Fruit fly (Drosophila melanogaster) whole organism, embryonic: ENCODE measurements around the gene Shawn.

Experiments used
- Ada2b ChIP-seq: fragments of 200-800 bp; sonication (Bioruptor generic); IDR thresholded peaks from 2 replicates; pipeline ENCODE4 v1.3.6; 2022; ENCODE audit warnings: missing biosample characterization, missing genetic modification characterization
- Adf1 ChIP-seq: fragments of 200-800 bp; sonication (Bioruptor generic); IDR thresholded peaks from 2 replicates; pipeline ENCODE4 v1.3.6; 2022; ENCODE audit warnings: missing biosample characterization, missing genetic modification characterization
- B-H2 ChIP-seq: fragments of 200-800 bp; sonication (Bioruptor generic); optimal IDR thresholded peaks from 2 replicates; lab custom pipeline; 2018; ENCODE audit warnings: missing biosample characterization, mild to moderate bottlenecking, missing genetic modification characterization
- CG10209 ChIP-seq: fragments of 200-800 bp; sonication (Bioruptor generic); optimal IDR thresholded peaks from 3 replicates; lab custom pipeline; 2017; ENCODE audit warnings: missing biosample characterization, mild to moderate bottlenecking, missing genetic modification characterization, missing genetic modification reagents
- CG11504 ChIP-seq: fragments of 200-800 bp; sonication (Bioruptor generic); optimal IDR thresholded peaks from 3 replicates; lab custom pipeline; 2019; ENCODE audit warnings: missing biosample characterization, mild to moderate bottlenecking, missing genetic modification characterization, moderate library complexity
- CG11560 ChIP-seq: fragments of 200-800 bp; sonication (Bioruptor generic); IDR thresholded peaks from 3 replicates; pipeline ENCODE4 v1.3.6; 2022; ENCODE audit warnings: missing biosample characterization, missing genetic modification characterization
- CG12155 ChIP-seq: fragments of 200-800 bp; sonication (Bioruptor generic); optimal IDR thresholded peaks from 3 replicates; lab custom pipeline; 2016; ENCODE audit warnings: missing biosample characterization, missing genetic modification characterization
- CG12219 ChIP-seq: fragments of 200-800 bp; sonication (Bioruptor generic); optimal IDR thresholded peaks from 3 replicates; lab custom pipeline; 2018; ENCODE audit warnings: missing biosample characterization, mild to moderate bottlenecking, missing genetic modification characterization
- CG1233 ChIP-seq: fragments of 200-800 bp; sonication (Bioruptor generic); optimal IDR thresholded peaks from 4 replicates; lab custom pipeline; 2018; ENCODE audit warnings: missing biosample characterization, mild to moderate bottlenecking, missing genetic modification characterization
- CG12744 ChIP-seq: fragments of 200-800 bp; sonication (Bioruptor generic); optimal IDR thresholded peaks from 2 replicates; lab custom pipeline; 2016; ENCODE audit warnings: missing biosample characterization, missing genetic modification characterization
- CG1832 ChIP-seq: fragments of 200-800 bp; sonication (Bioruptor generic); optimal IDR thresholded peaks from 2 replicates; lab custom pipeline; 2017; ENCODE audit warnings: missing biosample characterization, mild to moderate bottlenecking, missing genetic modification characterization, inconsistent platforms
- CG32767 ChIP-seq: fragments of 200-800 bp; sonication (Bioruptor generic); IDR thresholded peaks from 2 replicates; pipeline ENCODE4 v1.3.6; 2022; ENCODE audit warnings: missing biosample characterization, missing genetic modification characterization
- CG34422 ChIP-seq: fragments of 200-800 bp; sonication (Bioruptor generic); IDR thresholded peaks from 3 replicates; pipeline ENCODE4 v1.3.6; 2022; ENCODE audit warnings: missing biosample characterization, missing genetic modification characterization
- CG3995 ChIP-seq: fragments of 200-800 bp; sonication (Bioruptor generic); optimal IDR thresholded peaks from 3 replicates; lab custom pipeline; 2016; ENCODE audit warnings: missing biosample characterization, missing genetic modification characterization
- CG42726 ChIP-seq: fragments of 200-800 bp; sonication (Bioruptor generic); IDR thresholded peaks from 2 replicates; pipeline ENCODE4 v1.3.6; 2022; ENCODE audit warnings: missing biosample characterization, missing genetic modification characterization; ENCODE audit not compliant: partially characterized antibody
- CG6765 ChIP-seq: fragments of 200-800 bp; sonication (Bioruptor generic); optimal IDR thresholded peaks from 3 replicates; lab custom pipeline; 2017; ENCODE audit warnings: missing biosample characterization, mild to moderate bottlenecking, missing genetic modification characterization
- CG6813 ChIP-seq: fragments of 200-800 bp; sonication (Bioruptor generic); optimal IDR thresholded peaks from 2 replicates; lab custom pipeline; 2017; ENCODE audit warnings: missing biosample characterization, missing genetic modification characterization, mild to moderate bottlenecking, moderate library complexity, missing genetic modification reagents
- CG7786 ChIP-seq: fragments of 200-800 bp; sonication (Bioruptor generic); optimal IDR thresholded peaks from 2 replicates; lab custom pipeline; 2016; ENCODE audit warnings: missing biosample characterization, missing genetic modification characterization
- CG9215 ChIP-seq: fragments of 200-800 bp; sonication (Bioruptor generic); IDR thresholded peaks from 2 replicates; pipeline ENCODE4 v1.3.6; 2022; ENCODE audit warnings: missing biosample characterization, missing genetic modification characterization
- CTCF ChIP-seq: fragments of 200-800 bp; sonication (Bioruptor generic); optimal IDR thresholded peaks from 2 replicates; lab custom pipeline; 2017; ENCODE audit warnings: missing biosample characterization, mild to moderate bottlenecking, missing genetic modification characterization, moderate library complexity
- CoRest ChIP-seq: fragments of 200-800 bp; sonication (Bioruptor generic); optimal IDR thresholded peaks from 3 replicates; lab custom pipeline; 2018; ENCODE audit warnings: missing biosample characterization, mild to moderate bottlenecking, missing genetic modification characterization, moderate library complexity
- D ChIP-seq, 2 experiments: fragments of 200-800 bp in 1 of 2; fragments of >200 bp in 1 of 2; sonication (Bioruptor generic) in 1 of 2; optimal IDR thresholded peaks; 2 replicates in 1 of 2; 3 replicates in 1 of 2; lab custom pipeline; 2017; ENCODE audit warnings: mild to moderate bottlenecking in 1 of 2, missing biosample characterization in 1 of 2, missing genetic modification characterization in 1 of 2, missing genetic modification reagents in 1 of 2
- Dad ChIP-seq: fragments of 200-800 bp; sonication (Bioruptor generic); optimal IDR thresholded peaks from 3 replicates; lab custom pipeline; 2016; ENCODE audit warnings: missing biosample characterization, missing genetic modification characterization
- Dbx ChIP-seq: fragments of 200-800 bp; sonication (Bioruptor generic); IDR thresholded peaks from 3 replicates; pipeline ENCODE4 v1.3.6; 2022; ENCODE audit warnings: missing biosample characterization, missing genetic modification characterization
- Elba2 ChIP-seq: fragments of 200-800 bp; sonication (Bioruptor generic); optimal IDR thresholded peaks from 3 replicates; lab custom pipeline; 2016; ENCODE audit warnings: missing biosample characterization, missing genetic modification characterization
- Ets65A ChIP-seq: fragments of 200-800 bp; sonication (Bioruptor generic); peaks from one replicate; lab custom pipeline; 2016; ENCODE audit warnings: missing biosample characterization, missing genetic modification characterization
- Gug ChIP-seq: fragments of 200-800 bp; sonication (Bioruptor generic); IDR thresholded peaks from 4 replicates; pipeline ENCODE4 v1.3.6; 2022; ENCODE audit warnings: missing biosample characterization, missing genetic modification characterization
- Meics ChIP-seq: fragments of 200-800 bp; sonication (Bioruptor generic); optimal IDR thresholded peaks from 2 replicates; lab custom pipeline; 2017; ENCODE audit warnings: missing biosample characterization, mild to moderate bottlenecking, missing genetic modification characterization
- NFAT ChIP-seq: fragments of 200-800 bp; sonication (Bioruptor generic); IDR thresholded peaks from 2 replicates; pipeline ENCODE4 v1.3.6; 2022; ENCODE audit warnings: missing biosample characterization, missing genetic modification characterization
- Nf-YC ChIP-seq: fragments of 200-800 bp; optimal IDR thresholded peaks from 3 replicates; lab custom pipeline; 2019; ENCODE audit warnings: missing biosample characterization, mild to moderate bottlenecking, missing genetic modification characterization, moderate library complexity
- Sox102F ChIP-seq: fragments of 200-800 bp; sonication (Bioruptor generic); optimal IDR thresholded peaks from 2 replicates; lab custom pipeline; 2018; ENCODE audit warnings: missing biosample characterization, mild to moderate bottlenecking, missing genetic modification characterization, moderate library complexity
- Stat92E ChIP-seq, 3 experiments: fragments of >200 bp in 2 of 3; fragments of 200-800 bp in 1 of 3; sonication (Bioruptor generic) in 1 of 3; optimal IDR thresholded peaks; 2 replicates each; lab custom pipeline; 2017 to 2019; ENCODE audit warnings: missing biosample characterization in 3 of 3, missing genetic modification characterization in 3 of 3, mild to moderate bottlenecking in 1 of 3, moderate library complexity in 1 of 3
- aop ChIP-seq: fragments of 200-800 bp; sonication (Bioruptor generic); IDR thresholded peaks from 2 replicates; pipeline ENCODE4 v1.3.6; 2022; ENCODE audit warnings: missing biosample characterization, missing genetic modification characterization
- bowl ChIP-seq: fragments of 200-800 bp; sonication (Bioruptor generic); IDR thresholded peaks from 2 replicates; pipeline ENCODE4 v1.3.6; 2022; ENCODE audit warnings: missing biosample characterization, missing genetic modification characterization
- crc ChIP-seq: fragments of 200-800 bp; sonication (Bioruptor generic); optimal IDR thresholded peaks from 2 replicates; lab custom pipeline; 2016; ENCODE audit warnings: missing biosample characterization, missing genetic modification characterization
- croc ChIP-seq: fragments of 200-800 bp; sonication (Bioruptor generic); conservative IDR thresholded peaks from 3 replicates; pipeline ENCODE4 v1.3.6; 2022; ENCODE audit warnings: missing biosample characterization, missing genetic modification characterization
- danr ChIP-seq: fragments of 200-800 bp; sonication (Bioruptor generic); IDR thresholded peaks from 2 replicates; pipeline ENCODE4 v1.3.6; 2022; ENCODE audit warnings: missing biosample characterization, missing genetic modification characterization
- ems ChIP-seq: fragments of 200-800 bp; sonication (Bioruptor generic); optimal IDR thresholded peaks from 3 replicates; lab custom pipeline; 2016; ENCODE audit warnings: missing biosample characterization, missing genetic modification characterization
- en ChIP-seq: fragments of 200-800 bp; sonication (Bioruptor generic); optimal IDR thresholded peaks from 2 replicates; lab custom pipeline; 2016; ENCODE audit warnings: missing biosample characterization, missing genetic modification characterization
- fd3F ChIP-seq: fragments of 200-800 bp; sonication (Bioruptor generic); optimal IDR thresholded peaks from 2 replicates; lab custom pipeline; 2018; ENCODE audit warnings: missing biosample characterization, mild to moderate bottlenecking, missing genetic modification characterization, moderate library complexity
- gsb ChIP-seq: fragments of 200-800 bp; sonication (Bioruptor generic); IDR thresholded peaks from 2 replicates; pipeline ENCODE4 v1.3.6; 2022; ENCODE audit warnings: missing biosample characterization, missing genetic modification characterization
- hb ChIP-seq: fragments of 200-800 bp; sonication (Bioruptor generic); IDR thresholded peaks from 3 replicates; pipeline ENCODE4 v1.3.6; 2022; ENCODE audit warnings: missing biosample characterization, missing genetic modification characterization; ENCODE audit not compliant: partially characterized antibody
- jumu ChIP-seq: fragments of 200-800 bp; sonication (Bioruptor generic); optimal IDR thresholded peaks from 3 replicates; lab custom pipeline; 2016; ENCODE audit warnings: missing biosample characterization, missing genetic modification characterization
- lbe ChIP-seq: fragments of 200-800 bp; sonication (Bioruptor generic); optimal IDR thresholded peaks from 2 replicates; lab custom pipeline; 2016; ENCODE audit warnings: missing biosample characterization, mild to moderate bottlenecking, missing genetic modification characterization
- oc ChIP-seq: fragments of 200-800 bp; sonication (Bioruptor generic); optimal IDR thresholded peaks from 2 replicates; lab custom pipeline; 2018; ENCODE audit warnings: missing biosample characterization, mild to moderate bottlenecking, missing genetic modification characterization, moderate library complexity
- pfk ChIP-seq: fragments of 200-800 bp; sonication (Bioruptor generic); optimal IDR thresholded peaks from 2 replicates; lab custom pipeline; 2018; ENCODE audit warnings: missing biosample characterization, mild to moderate bottlenecking, missing genetic modification characterization, moderate library complexity
- pho ChIP-seq: fragments of 200-800 bp; sonication (Bioruptor generic); optimal IDR thresholded peaks from 2 replicates; lab custom pipeline; 2016; ENCODE audit warnings: missing biosample characterization, missing genetic modification characterization
- ro ChIP-seq: fragments of 200-800 bp; sonication (Bioruptor generic); IDR thresholded peaks from 2 replicates; pipeline ENCODE4 v1.3.6; 2022; ENCODE audit warnings: missing biosample characterization, missing genetic modification characterization
- row ChIP-seq: fragments of 200-800 bp; sonication (Bioruptor generic); IDR thresholded peaks from 3 replicates; pipeline ENCODE4 v1.3.6; 2022; ENCODE audit warnings: missing biosample characterization, missing genetic modification characterization
- salm ChIP-seq: fragments of 200-800 bp; sonication (Bioruptor generic); optimal IDR thresholded peaks from 2 replicates; lab custom pipeline; 2018; ENCODE audit warnings: missing biosample characterization, mild to moderate bottlenecking, missing genetic modification characterization
- tap ChIP-seq: fragments of 200-800 bp; optimal IDR thresholded peaks from 3 replicates; lab custom pipeline; 2019; ENCODE audit warnings: missing biosample characterization, mild to moderate bottlenecking, missing genetic modification characterization, moderate library complexity
- wdn ChIP-seq: fragments of 200-800 bp; sonication (Bioruptor generic); IDR thresholded peaks from 2 replicates; pipeline ENCODE4 v1.3.6; 2022; ENCODE audit warnings: missing biosample characterization, missing genetic modification characterization

The Shawn gene

dm6 chrX:19604997-19605396 lies 6.3 kb upstream of the Shawn start, which contains the start of gene CG14207 (continued):
- TF ChIP-seq Adf1 (GFP tag; lab: Robert Waterston, UW) (peak; percentile 29; the same call in 1 of the 2 replicates), CG3995 (GFP tag; lab: Kevin White, UChicago) (no peak), Dad (no peak), bowl (no peak), Gug (no peak), CG1832 (GFP tag; lab: Kevin White, UChicago) (no peak), salm (no peak), gsb (GFP tag; lab: Robert Waterston, UW) (0 out of 2 replicates have a peak, but pooled peaks have one; percentile 8), D (optimal IDR thresholded peaks at IDR 0.05; lab: Kevin White, UChicago) (no peak), D (GFP tag; optimal IDR thresholded peaks at IDR 0.05; lab: Kevin White, UChicago) (no peak), croc (GFP tag; lab: Robert Waterston, UW) (no peak), CG1233 (no peak), ems (peak; percentile 5), CG6765 (GFP tag; lab: Kevin White, UChicago) (no peak), pfk (GFP tag; lab: Kevin White, UChicago) (no peak), oc (tag; lab: Kevin White, UChicago) (no peak), crc (no peak), Sox102F (no peak), CG7786 (no peak), CG12155 (no peak), CG12744 (no peak), Stat92E (GFP tag; optimal IDR thresholded peaks at IDR 0.05; lab: Kevin White, UChicago) (no peak), Nf-YC (tag; lab: Kevin White, UChicago) (peak; percentile 10), row (peak; percentile 13; the same call in 1 of the 3 replicates), CG10209 (GFP tag; lab: Kevin White, UChicago) (no peak), en (no peak), Ada2b (GFP tag; lab: Robert Waterston, UW) (no peak), CG11560 (tag; lab: Robert Waterston, UW) (no peak), CG12219 (GFP tag; lab: Kevin White, UChicago) (no peak), tap (tag; lab: Kevin White, UChicago) (no peak), CoRest (tag; lab: Kevin White, UChicago) (no peak), CG6813 (GFP tag; lab: Kevin White, UChicago) (no peak), Elba2 (GFP tag; lab: Kevin White, UChicago) (no peak), CG34422 (GFP tag; lab: Robert Waterston, UW) (0 out of 3 replicates have a peak, but pooled peaks have one; percentile 29), CG9215 (GFP tag; lab: Robert Waterston, UW) (no peak), jumu (no peak), ro (no peak), CG11504 (tag; lab: Kevin White, UChicago) (peak; percentile 31), danr (GFP tag; lab: Robert Waterston, UW) (no peak), fd3F (GFP tag; lab: Kevin White, UChicago) (no peak), CG32767 (GFP tag; lab: Robert Waterston, UW) (peak; percentile 24; the same call in 1 of the 2 replicates), NFAT (GFP tag; lab: Robert Waterston, UW) (peak; percentile 23; the same call in 1 of the 2 replicates), Dbx (GFP tag; lab: Robert Waterston, UW) (peak; percentile 50; the same call in 2 of the 3 replicates), lbe (peak; percentile 42), pho (no peak), CG42726 (GFP tag; lab: Robert Waterston, UW) (peak; percentile 59; the same call in 1 of the 2 replicates), CTCF (GFP tag; lab: Kevin White, UChicago) (no peak), Meics (GFP tag; lab: Kevin White, UChicago) (peak; percentile 8), hb (GFP tag; lab: Robert Waterston, UW) (peak; percentile 75; the same call in 2 of the 3 replicates), B-H2 (GFP tag; lab: Kevin White, UChicago) (peak; percentile 47), Ets65A (GFP tag; lab: Kevin White, UChicago) (no peak), wdn (GFP tag; lab: Robert Waterston, UW) (no peak), aop (GFP tag; lab: Robert Waterston, UW) (no peak)
